Fruit fly (Drosophila melanogaster): Measurements from ENCODE around the gene CG12011.

CG12011 gene

dm6 chr3L:1674381-1674780 lies 20.0 kb upstream of the CG12011 start, which contains the start of gene CG7991 (continued):
- TF ChIP-seq CG12769 (tag; optimal IDR thresholded peaks at IDR 0.05) (peak; percentile 42), CG16815 (GFP tag; optimal IDR thresholded peaks at IDR 0.05) (no peak), row (GFP tag; IDR thresholded peaks at IDR 0.05) (0 out of 3 replicates have a peak, but pooled peaks have one; percentile 16), maf-S (GFP tag; optimal IDR thresholded peaks at IDR 0.05) (no peak), pho (GFP tag; optimal IDR thresholded peaks at IDR 0.05) (no peak), kni (GFP tag; optimal IDR thresholded peaks at IDR 0.05) (peak; percentile 52), Awh (GFP tag; IDR thresholded peaks at IDR 0.05) (peak; percentile 41; the same call in 1 of the 2 replicates)

- TF ChIP-seq Sox100B (GFP tag; optimal IDR thresholded peaks at IDR 0.05) (no peak), CG8765 (GFP tag; IDR thresholded peaks at IDR 0.05) (no peak), Ssrp (tag; optimal IDR thresholded peaks at IDR 0.05) (no peak), vvl (GFP tag; IDR thresholded peaks at IDR 0.05) (peak; percentile 76), eve (GFP tag; optimal IDR thresholded peaks at IDR 0.05) (no peak), grn (GFP tag; optimal IDR thresholded peaks at IDR 0.05) (peak; percentile 74), abd-A (tag; optimal IDR thresholded peaks at IDR 0.05) (peak; percentile 78), oc (tag; optimal IDR thresholded peaks at IDR 0.05) (peak; percentile 37), cato (GFP tag; optimal IDR thresholded peaks at IDR 0.05; ENCODE audit: borderline replicate concordance) (no peak), pan (optimal IDR thresholded peaks at IDR 0.05) (no peak), pan (GFP tag; optimal IDR thresholded peaks at IDR 0.05 in 1 of 2, IDR thresholded peaks at IDR 0.05 in 1 of 2) (no peak), CG17186 (GFP tag; optimal IDR thresholded peaks at IDR 0.05) (no peak), Blimp-1 (GFP tag; optimal IDR thresholded peaks at IDR 0.05) (no peak), danr (GFP tag; IDR thresholded peaks at IDR 0.05) (no peak), CG7963 (GFP tag; IDR thresholded peaks at IDR 0.05; ENCODE audit: partially characterized antibody) (no peak), CG9437 (GFP tag; optimal IDR thresholded peaks at IDR 0.05) (no peak), wdn (GFP tag; IDR thresholded peaks at IDR 0.05) (no peak), Gsc (GFP tag; IDR thresholded peaks at IDR 0.05) (no peak), gt (GFP tag; IDR thresholded peaks at IDR 0.05) (no peak), chif (GFP tag; optimal IDR thresholded peaks at IDR 0.05) (no peak), kah (GFP tag; optimal IDR thresholded peaks at IDR 0.05) (no peak), sd (tag; optimal IDR thresholded peaks at IDR 0.05) (peak; percentile 65), Lpt (GFP tag; optimal IDR thresholded peaks at IDR 0.05) (no peak), CG2129 (GFP tag; IDR thresholded peaks at IDR 0.05; ENCODE audit: partially characterized antibody) (no peak), pho (GFP tag; optimal IDR thresholded peaks at IDR 0.05) (no peak), Ets97D (GFP tag; optimal IDR thresholded peaks at IDR 0.05) (no peak), CG14860 (GFP tag; IDR thresholded peaks at IDR 0.05; ENCODE audit: partially characterized antibody) (no peak), sna (GFP tag; IDR thresholded peaks at IDR 0.05; ENCODE audit: partially characterized antibody) (no peak), onecut (GFP tag; IDR thresholded peaks at IDR 0.05) (peak; percentile 67), CG12769 (tag; optimal IDR thresholded peaks at IDR 0.05) (peak; percentile 53), bigmax (GFP tag; optimal IDR thresholded peaks at IDR 0.05) (no peak), fd102C (GFP tag; optimal IDR thresholded peaks at IDR 0.05) (no peak), Ravus (GFP tag; IDR thresholded peaks at IDR 0.05) (no peak), CG4820 (GFP tag; optimal IDR thresholded peaks at IDR 0.05) (no peak), CG15269 (tag; optimal IDR thresholded peaks at IDR 0.05) (no peak), vfl (GFP tag; optimal IDR thresholded peaks at IDR 0.05) (no peak), Adf1 (GFP tag; IDR thresholded peaks at IDR 0.05) (no peak), NK7.1 (GFP tag; optimal IDR thresholded peaks at IDR 0.05) (no peak)
Observed at dm6 chr3L:1675242-1675641, 19.2 kb upstream of the CG12011 start.
